Fruit fly (Drosophila melanogaster): Measurements from ENCODE around the gene Best1.

The Best1 gene

DNA sequence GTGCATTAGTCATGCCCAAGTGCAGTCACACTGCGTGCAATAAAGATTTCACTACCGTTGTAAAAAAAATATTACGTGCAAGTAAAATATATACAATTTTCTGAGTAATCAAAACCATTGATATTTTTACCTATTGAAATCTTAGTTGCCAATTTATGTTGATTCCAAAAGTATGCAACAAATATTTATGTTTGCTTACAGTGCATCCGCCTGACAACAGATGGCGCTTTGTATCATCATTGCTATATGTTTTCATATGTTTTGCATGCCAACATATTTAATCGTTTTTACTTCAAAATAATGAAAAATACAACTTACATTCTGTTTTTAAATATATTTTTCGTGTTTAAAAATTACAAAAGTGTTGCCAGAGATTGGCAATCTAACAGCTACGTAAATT, 33.3 kb upstream of the Best1 start (continued):
- no peak for TF ChIP-seq her (GFP tag; optimal IDR thresholded peaks at IDR 0.05)
- no peak for TF ChIP-seq CrebB (tag; optimal IDR thresholded peaks at IDR 0.05)
- TF ChIP-seq lola (GFP tag; optimal IDR thresholded peaks at IDR 0.05): no peak
- no peak for TF ChIP-seq Fer2 (tag; optimal IDR thresholded peaks at IDR 0.05)
- TF ChIP-seq org-1 (GFP tag; optimal IDR thresholded peaks at IDR 0.05): no peak
- TF ChIP-seq CG4854 (GFP tag; optimal IDR thresholded peaks at IDR 0.05): peak; percentile 36
- peak; percentile 90 for TF ChIP-seq Med (GFP tag)
- no peak for TF ChIP-seq Sry-β (GFP tag; optimal IDR thresholded peaks at IDR 0.05)
- TF ChIP-seq CG32532 (GFP tag; IDR thresholded peaks at IDR 0.05): peak; percentile 63; the same call in 1 of the 2 replicates
- peak; percentile 42; the same call in 1 of the 3 replicates for TF ChIP-seq knrl (GFP tag; IDR thresholded peaks at IDR 0.05; ENCODE audit: partially characterized antibody)
- TF ChIP-seq CG3281 (GFP tag; optimal IDR thresholded peaks at IDR 0.05): no peak
- peak; percentile 42 for TF ChIP-seq CG7271 (tag; optimal IDR thresholded peaks at IDR 0.05)
- peak; percentile 60 for TF ChIP-seq CG8359 (GFP tag; optimal IDR thresholded peaks at IDR 0.05; ENCODE audit: borderline replicate concordance)
- no peak for TF ChIP-seq CG6272 (GFP tag; IDR thresholded peaks at IDR 0.05)
- no peak for TF ChIP-seq MBD-R2 (GFP tag; IDR thresholded peaks at IDR 0.05)
- TF ChIP-seq CG30403 (GFP tag; optimal IDR thresholded peaks at IDR 0.05): peak; percentile 16
- no peak for TF ChIP-seq Trl (optimal IDR thresholded peaks at IDR 0.05)
- no peak for TF ChIP-seq Trl (GFP tag; optimal IDR thresholded peaks at IDR 0.05)
- peak; percentile 43 for TF ChIP-seq CG4707 (GFP tag; optimal IDR thresholded peaks at IDR 0.05)
- no peak for TF ChIP-seq D19B (GFP tag; optimal IDR thresholded peaks at IDR 0.05)
- no peak for TF ChIP-seq ewg (GFP tag; optimal IDR thresholded peaks at IDR 0.05)
- no peak for TF ChIP-seq Poxn (GFP tag; IDR thresholded peaks at IDR 0.05)
- no peak for TF ChIP-seq CG1792 (GFP tag; optimal IDR thresholded peaks at IDR 0.05)
- peak in 1 of 2 experiments; percentile 34 for TF ChIP-seq Pdp1 (GFP tag; optimal IDR thresholded peaks at IDR 0.05)
- no peak for TF ChIP-seq CG7357 (GFP tag; IDR thresholded peaks at IDR 0.05)
- TF ChIP-seq CG1603 (tag; optimal IDR thresholded peaks at IDR 0.05): peak; percentile 53
- no peak for TF ChIP-seq ro (GFP tag; IDR thresholded peaks at IDR 0.05)
- peak; percentile 11 for TF ChIP-seq CoRest (tag; optimal IDR thresholded peaks at IDR 0.05)
- no peak for TF ChIP-seq tgo (GFP tag; IDR thresholded peaks at IDR 0.05)
- TF ChIP-seq CG15696 (tag; optimal IDR thresholded peaks at IDR 0.05): peak; percentile 42
- no peak for TF ChIP-seq CG3065 (GFP tag; optimal IDR thresholded peaks at IDR 0.05)
- TF ChIP-seq gfzf (GFP tag; optimal IDR thresholded peaks at IDR 0.05): no peak
- TF ChIP-seq CG12155 (GFP tag; optimal IDR thresholded peaks at IDR 0.05): no peak
- TF ChIP-seq CG13624 (GFP tag; optimal IDR thresholded peaks at IDR 0.05): peak; percentile 24
- TF ChIP-seq CG16779 (GFP tag; IDR thresholded peaks at IDR 0.05): no peak
- peak; percentile 37 for TF ChIP-seq CG4820 (GFP tag; optimal IDR thresholded peaks at IDR 0.05)
- TF ChIP-seq Awh (GFP tag; IDR thresholded peaks at IDR 0.05): no peak
- TF ChIP-seq fd3F (GFP tag; optimal IDR thresholded peaks at IDR 0.05): no peak
- no peak for TF ChIP-seq CG34376 (GFP tag; optimal IDR thresholded peaks at IDR 0.05)
- TF ChIP-seq pita (GFP tag; optimal IDR thresholded peaks at IDR 0.05): no peak
- no peak for TF ChIP-seq slp2 (GFP tag; optimal IDR thresholded peaks at IDR 0.05)
- peak; percentile 56 for TF ChIP-seq Rfx (GFP tag; IDR thresholded peaks at IDR 0.05)
- peak; percentile 99 for TF ChIP-seq CG10979 (tag; optimal IDR thresholded peaks at IDR 0.05)
- no peak for TF ChIP-seq toy (GFP tag; IDR thresholded peaks at IDR 0.05)
- TF ChIP-seq CG13296 (GFP tag; optimal IDR thresholded peaks at IDR 0.05): no peak
- TF ChIP-seq dimm (GFP tag; IDR thresholded peaks at IDR 0.05): no peak
- TF ChIP-seq CG6254 (GFP tag; optimal IDR thresholded peaks at IDR 0.05): peak; percentile 39
- no peak for TF ChIP-seq HLH3B (GFP tag; IDR thresholded peaks at IDR 0.05)
- TF ChIP-seq CG18619 (GFP tag; optimal IDR thresholded peaks at IDR 0.05): peak; percentile 8
- TF ChIP-seq CG5245 (GFP tag; optimal IDR thresholded peaks at IDR 0.05): peak; percentile 8
- TF ChIP-seq dmrt11E (tag; optimal IDR thresholded peaks at IDR 0.05): peak; percentile 24
